Worm (Caenorhabditis elegans) whole organism, L3 larva: ENCODE results near the gene F26A10.2.

Experiments used
- R02D3.7 ChIP-seq: fragments of 150-350 bp; optimal IDR thresholded peaks from 2 replicates; lab custom pipeline; 2014; ENCODE audit warnings: missing biosample characterization, missing genetic modification characterization
- ceh-82 ChIP-seq: fragments of 150-350 bp; optimal IDR thresholded peaks from 2 replicates; lab custom pipeline; 2014; ENCODE audit warnings: missing biosample characterization, missing genetic modification characterization
- elt-3 ChIP-seq, 3 experiments: fragments of 150-350 bp in 1 of 3; sonication (generic microtip) in 2 of 3; optimal IDR thresholded peaks; 2 replicates in 2 of 3; 4 replicates in 1 of 3; lab custom pipeline; 2014 to 2017; ENCODE audit warnings: missing biosample characterization in 3 of 3, missing genetic modification characterization in 3 of 3
- fkh-10 ChIP-seq: sonication (generic microtip); optimal IDR thresholded peaks from 2 replicates; lab custom pipeline; 2017; ENCODE audit warnings: missing biosample characterization, missing genetic modification reagents, missing genetic modification characterization
- jun-1 ChIP-seq: fragments of 150-350 bp; optimal IDR thresholded peaks from 2 replicates; lab custom pipeline; 2014; ENCODE audit warnings: missing biosample characterization, missing genetic modification reagents, missing genetic modification characterization
- nfya-1 ChIP-seq: sonication (generic microtip); optimal IDR thresholded peaks from 2 replicates; lab custom pipeline; 2017; ENCODE audit warnings: missing genetic modification characterization, mild to moderate bottlenecking, missing compliant biosample characterization, antibody characterized with exemption, moderate library complexity; ENCODE audit not compliant: insufficient read depth
- skn-1 ChIP-seq: fragments of 150-350 bp; optimal IDR thresholded peaks from 2 replicates; lab custom pipeline; 2014; ENCODE audit warnings: missing biosample characterization, missing genetic modification characterization
- snpc-4 ChIP-seq: fragments of 150-350 bp; optimal IDR thresholded peaks from 2 replicates; lab custom pipeline; 2014; ENCODE audit warnings: missing biosample characterization, missing genetic modification characterization
- ztf-11 ChIP-seq: fragments of 150-350 bp; optimal IDR thresholded peaks from 2 replicates; lab custom pipeline; 2014; ENCODE audit warnings: missing biosample characterization, missing genetic modification characterization

ce11 chrX:7651219-7651958 lies 6.2 kb upstream of the F26A10.2 start:
- TF ChIP-seq ceh-82 (tag; lab: Kevin White, UChicago): no peak
- no peak for TF ChIP-seq snpc-4 (tag; lab: Kevin White, UChicago)
- TF ChIP-seq ztf-11: no peak
- no peak for TF ChIP-seq skn-1 (tag; lab: Kevin White, UChicago)
- no peak for TF ChIP-seq jun-1 (tag; lab: Kevin White, UChicago)
- no peak for TF ChIP-seq R02D3.7 (tag; lab: Kevin White, UChicago)
- TF ChIP-seq elt-3 (tag; optimal IDR thresholded peaks at IDR 0.05; lab: Kevin White, UChicago): no peak
- peak; percentile 43 for TF ChIP-seq nfya-1
- TF ChIP-seq fkh-10 (GFP tag; lab: Kevin White, UChicago): no peak
